Fruit fly (Drosophila melanogaster) whole organism, embryonic: ENCODE results near the gene CG14221.

ENCODE experiments used
- ATbp ChIP-seq: fragments of 200-800 bp; sonication (Bioruptor generic); optimal IDR thresholded peaks from 2 replicates; lab custom pipeline; 2017; ENCODE audit warnings: missing biosample characterization, mild to moderate bottlenecking, missing genetic modification characterization, missing genetic modification reagents
- B-H1 ChIP-seq: fragments of 200-800 bp; sonication (Bioruptor generic); IDR thresholded peaks from 3 replicates; pipeline ENCODE4 v1.3.6; 2022; ENCODE audit warnings: missing biosample characterization, missing genetic modification characterization
- CG10147 ChIP-seq: fragments of 200-800 bp; sonication (Bioruptor generic); optimal IDR thresholded peaks from 2 replicates; lab custom pipeline; 2019; ENCODE audit warnings: missing biosample characterization, mild to moderate bottlenecking, missing genetic modification characterization, moderate library complexity
- CG14441 ChIP-seq: fragments of 200-800 bp; sonication (Bioruptor generic); IDR thresholded peaks from 2 replicates; pipeline ENCODE4 v1.3.6; 2022; ENCODE audit warnings: missing biosample characterization, missing genetic modification characterization
- CG15514 ChIP-seq: fragments of 200-800 bp; sonication (Bioruptor generic); optimal IDR thresholded peaks from 3 replicates; lab custom pipeline; 2017; ENCODE audit warnings: missing biosample characterization, missing genetic modification characterization, mild to moderate bottlenecking, moderate library complexity, missing genetic modification reagents
- CG17612 ChIP-seq: fragments of 200-800 bp; sonication (Bioruptor generic); IDR thresholded peaks from 2 replicates; pipeline ENCODE4 v1.3.6; 2022; ENCODE audit warnings: missing biosample characterization, missing genetic modification characterization
- CG18011 ChIP-seq: fragments of 200-800 bp; sonication (Bioruptor generic); optimal IDR thresholded peaks from 2 replicates; lab custom pipeline; 2017; ENCODE audit warnings: missing biosample characterization, missing genetic modification characterization, mild to moderate bottlenecking, moderate library complexity, missing genotype
- CG34376 ChIP-seq: fragments of 200-800 bp; sonication (Bioruptor generic); optimal IDR thresholded peaks from 2 replicates; lab custom pipeline; 2018; ENCODE audit warnings: missing biosample characterization, mild to moderate bottlenecking, missing genetic modification characterization
- CG5245 ChIP-seq: fragments of 200-800 bp; sonication (Bioruptor generic); optimal IDR thresholded peaks from 3 replicates; lab custom pipeline; 2016; ENCODE audit warnings: missing biosample characterization, missing genetic modification characterization
- CG6813 ChIP-seq: fragments of 200-800 bp; sonication (Bioruptor generic); optimal IDR thresholded peaks from 2 replicates; lab custom pipeline; 2017; ENCODE audit warnings: missing biosample characterization, missing genetic modification characterization, mild to moderate bottlenecking, moderate library complexity, missing genetic modification reagents
- CTCF ChIP-seq: fragments of 200-800 bp; sonication (Bioruptor generic); optimal IDR thresholded peaks from 2 replicates; lab custom pipeline; 2017; ENCODE audit warnings: missing biosample characterization, mild to moderate bottlenecking, missing genetic modification characterization, moderate library complexity
- Chrac-16 ChIP-seq: fragments of 200-800 bp; sonication (Bioruptor generic); optimal IDR thresholded peaks from 3 replicates; lab custom pipeline; 2016; ENCODE audit warnings: missing biosample characterization, missing genetic modification characterization
- D19B ChIP-seq: fragments of 200-800 bp; sonication (Bioruptor generic); optimal IDR thresholded peaks from 2 replicates; lab custom pipeline; 2017; ENCODE audit warnings: missing biosample characterization, mild to moderate bottlenecking, missing genetic modification characterization
- Eip74EF ChIP-seq, 2 experiments: fragments of 200-800 bp in 1 of 2; fragments of >200 bp in 1 of 2; sonication (Bioruptor generic) in 1 of 2; optimal IDR thresholded peaks; 2 replicates each; lab custom pipeline; 2017 to 2019; ENCODE audit warnings: missing biosample characterization in 2 of 2, missing genetic modification characterization in 2 of 2, mild to moderate bottlenecking in 1 of 2, moderate library complexity in 1 of 2
- Ets97D ChIP-seq: fragments of 200-800 bp; sonication (Bioruptor generic); optimal IDR thresholded peaks from 3 replicates; lab custom pipeline; 2016; ENCODE audit warnings: missing biosample characterization, missing genetic modification characterization
- Gsc ChIP-seq: fragments of 200-800 bp; sonication (Bioruptor generic); IDR thresholded peaks from 2 replicates; pipeline ENCODE4 v1.3.6; 2022; ENCODE audit warnings: missing biosample characterization, missing genetic modification characterization
- H2.0 ChIP-seq: fragments of 200-800 bp; sonication (Bioruptor generic); IDR thresholded peaks from 2 replicates; pipeline ENCODE4 v1.3.6; 2022; ENCODE audit warnings: missing biosample characterization, missing genetic modification characterization
- Hmr ChIP-seq: fragments of 200-800 bp; sonication (Bioruptor generic); optimal IDR thresholded peaks from 3 replicates; lab custom pipeline; 2017; ENCODE audit warnings: mild to moderate bottlenecking, missing biosample characterization, missing genetic modification reagents, missing genetic modification characterization
- Hr78 ChIP-seq, 2 experiments: fragments of 200-800 bp in 1 of 2; fragments of >200 bp in 1 of 2; sonication (Bioruptor generic) in 1 of 2; optimal IDR thresholded peaks; 2 replicates each; lab custom pipeline; 2017 to 2019; ENCODE audit warnings: missing biosample characterization in 2 of 2, missing genetic modification characterization in 2 of 2, mild to moderate bottlenecking in 1 of 2, moderate library complexity in 1 of 2
- Med ChIP-seq: fragments of 200-800 bp; sonication (Bioruptor generic); peaks from one replicate; lab custom pipeline; 2016; ENCODE audit warnings: missing biosample characterization, missing genetic modification characterization, mild to moderate bottlenecking, inconsistent platforms, moderate library complexity
- Mes4 ChIP-seq: fragments of 200-800 bp; sonication (Bioruptor generic); optimal IDR thresholded peaks from 2 replicates; lab custom pipeline; 2016; ENCODE audit warnings: missing biosample characterization, missing genetic modification characterization
- Mrtf ChIP-seq: fragments of 200-800 bp; sonication (Bioruptor generic); IDR thresholded peaks from 3 replicates; pipeline ENCODE4 v1.3.6; 2022; ENCODE audit warnings: missing biosample characterization, missing genetic modification characterization
- Neu2 ChIP-seq: fragments of 200-800 bp; sonication (Bioruptor generic); optimal IDR thresholded peaks from 3 replicates; lab custom pipeline; 2016; ENCODE audit warnings: missing biosample characterization, missing genetic modification characterization, borderline replicate concordance
- Nf-YB ChIP-seq: fragments of 200-800 bp; sonication (Bioruptor generic); optimal IDR thresholded peaks from 3 replicates; lab custom pipeline; 2019; ENCODE audit warnings: missing biosample characterization, mild to moderate bottlenecking, missing genetic modification characterization, moderate library complexity
- Pdp1 ChIP-seq, 2 experiments: fragments of 200-800 bp; sonication (Bioruptor generic); optimal IDR thresholded peaks; 3 replicates each; lab custom pipeline; 2016; ENCODE audit warnings: missing biosample characterization in 2 of 2, missing genetic modification characterization in 2 of 2, mild to moderate bottlenecking in 1 of 2, moderate library complexity in 1 of 2
- Sin3A ChIP-seq: fragments of >200 bp; optimal IDR thresholded peaks from 2 replicates; lab custom pipeline; 2018
- Sry-β ChIP-seq: fragments of 200-800 bp; sonication (Bioruptor generic); optimal IDR thresholded peaks from 2 replicates; lab custom pipeline; 2018; ENCODE audit warnings: missing biosample characterization, mild to moderate bottlenecking, missing genetic modification characterization, moderate library complexity
- cg ChIP-seq: fragments of 200-800 bp; sonication (Bioruptor generic); optimal IDR thresholded peaks from 3 replicates; lab custom pipeline; 2019; ENCODE audit warnings: missing biosample characterization, mild to moderate bottlenecking, missing genetic modification characterization, moderate library complexity
- chinmo ChIP-seq: fragments of 200-800 bp; sonication (Bioruptor generic); IDR thresholded peaks from 4 replicates; pipeline ENCODE4 v1.3.6; 2022; ENCODE audit warnings: missing biosample characterization, missing genetic modification characterization; ENCODE audit not compliant: partially characterized antibody
- corto ChIP-seq: fragments of 200-800 bp; sonication (Bioruptor generic); optimal IDR thresholded peaks from 2 replicates; lab custom pipeline; 2016; ENCODE audit warnings: missing biosample characterization, mild to moderate bottlenecking, missing genetic modification characterization, moderate library complexity
- da ChIP-seq: fragments of 200-800 bp; sonication (Bioruptor generic); optimal IDR thresholded peaks from 2 replicates; lab custom pipeline; 2016; ENCODE audit warnings: missing biosample characterization, missing genetic modification characterization
- dm ChIP-seq: fragments of 200-800 bp; sonication (Bioruptor generic); optimal IDR thresholded peaks from 3 replicates; lab custom pipeline; 2016; ENCODE audit warnings: missing biosample characterization, missing genetic modification characterization
- exex ChIP-seq: fragments of 200-800 bp; sonication (Bioruptor generic); optimal IDR thresholded peaks from 4 replicates; lab custom pipeline; 2018; ENCODE audit warnings: missing biosample characterization, mild to moderate bottlenecking, missing genetic modification characterization, moderate library complexity
- gfzf ChIP-seq: fragments of 200-800 bp; sonication (Bioruptor generic); optimal IDR thresholded peaks from 2 replicates; lab custom pipeline; 2016; ENCODE audit warnings: missing biosample characterization, mild to moderate bottlenecking, missing genetic modification characterization, moderate library complexity
- grn ChIP-seq: fragments of 200-800 bp; sonication (Bioruptor generic); optimal IDR thresholded peaks from 3 replicates; lab custom pipeline; 2017; ENCODE audit warnings: missing biosample characterization, missing genetic modification characterization
- gro ChIP-seq: fragments of 200-800 bp; sonication (Bioruptor generic); optimal IDR thresholded peaks from 2 replicates; lab custom pipeline; 2016; ENCODE audit warnings: missing biosample characterization, missing genetic modification characterization
- hth ChIP-seq: fragments of >200 bp; optimal IDR thresholded peaks from 2 replicates; lab custom pipeline; 2017; ENCODE audit warnings: inconsistent platforms
- jumu ChIP-seq: fragments of 200-800 bp; sonication (Bioruptor generic); optimal IDR thresholded peaks from 3 replicates; lab custom pipeline; 2016; ENCODE audit warnings: missing biosample characterization, missing genetic modification characterization
- mirr ChIP-seq: fragments of 200-800 bp; sonication (Bioruptor generic); optimal IDR thresholded peaks from 3 replicates; lab custom pipeline; 2018; ENCODE audit warnings: missing biosample characterization, mild to moderate bottlenecking, missing genetic modification characterization
- pfk ChIP-seq: fragments of 200-800 bp; sonication (Bioruptor generic); optimal IDR thresholded peaks from 2 replicates; lab custom pipeline; 2018; ENCODE audit warnings: missing biosample characterization, mild to moderate bottlenecking, missing genetic modification characterization, moderate library complexity
- slbo ChIP-seq: fragments of 200-800 bp; sonication (Bioruptor generic); IDR thresholded peaks from 2 replicates; pipeline ENCODE4 v1.3.6; 2022; ENCODE audit warnings: missing biosample characterization, missing genetic modification characterization
- sna ChIP-seq: fragments of 200-800 bp; sonication (Bioruptor generic); IDR thresholded peaks from 2 replicates; pipeline ENCODE4 v1.3.6; 2022; ENCODE audit warnings: missing biosample characterization, missing genetic modification characterization; ENCODE audit not compliant: partially characterized antibody
- sug ChIP-seq: fragments of 200-800 bp; optimal IDR thresholded peaks from 2 replicates; lab custom pipeline; 2019; ENCODE audit warnings: missing biosample characterization, mild to moderate bottlenecking, missing genetic modification characterization, moderate library complexity

CG14221 gene

dm6 chrX:19595862-19596261 is 25.2 kb downstream of the CG14221 start:
- TF ChIP-seq da (no peak), CG15514 (GFP tag; lab: Kevin White, UChicago) (peak; percentile 59), CG5245 (GFP tag; lab: Kevin White, UChicago) (peak; percentile 60), Med (GFP tag; lab: Kevin White, UChicago) (peak; percentile 9), H2.0 (GFP tag; lab: Robert Waterston, UW) (peak; percentile 15; the same call in 1 of the 2 replicates), Sry-β (GFP tag; lab: Kevin White, UChicago) (peak; percentile 48), Neu2 (no peak), hth (no peak), D19B (peak; percentile 53)

dm6 chrX:19592309-19592708 is 28.7 kb downstream of the CG14221 start, which contains the start of gene CG14205:
TSS of gene CG14205 (plus strand) at chrX:19592609.
- TF ChIP-seq sug (tag; lab: Kevin White, UChicago) (peak; percentile 49), exex (tag; lab: Kevin White, UChicago) (peak; percentile 73), CG34376 (GFP tag; lab: Kevin White, UChicago) (peak; percentile 25), Mrtf (no peak), grn (GFP tag; lab: Kevin White, UChicago) (peak; percentile 28), pfk (GFP tag; lab: Kevin White, UChicago) (no peak), Hr78 (GFP tag; optimal IDR thresholded peaks at IDR 0.05; lab: Kevin White, UChicago) (no peak)

DNA sequence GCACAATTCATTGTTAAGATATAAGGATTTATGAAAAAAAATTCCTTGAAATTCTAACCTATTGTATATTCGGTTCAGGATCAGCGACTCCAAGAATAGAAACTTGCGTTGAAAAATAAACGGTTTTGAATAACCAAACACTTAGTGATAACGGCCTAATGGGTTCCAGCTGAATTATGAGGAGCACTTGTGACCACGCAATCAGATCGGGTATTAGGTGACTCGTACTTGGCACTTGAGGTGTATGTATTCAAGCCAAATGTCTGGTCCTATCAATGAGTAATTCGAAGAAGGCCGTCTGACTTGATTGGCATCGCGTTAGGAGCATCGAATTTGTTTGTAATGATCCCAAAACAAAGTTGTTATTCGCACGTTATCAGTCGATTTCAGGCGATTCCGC is 30.5 kb downstream of the CG14221 start:
- no peak for TF ChIP-seq CG17612 (GFP tag; lab: Robert Waterston, UW)
- TF ChIP-seq cg (GFP tag; lab: Kevin White, UChicago), result no peak
- TF ChIP-seq grn (GFP tag; lab: Kevin White, UChicago), result peak; percentile 64
- TF ChIP-seq CG18011 (GFP tag; lab: Kevin White, UChicago), result no peak
- no peak for TF ChIP-seq corto
- TF ChIP-seq exex (tag; lab: Kevin White, UChicago), result peak; percentile 91
- TF ChIP-seq sug (tag; lab: Kevin White, UChicago), result peak; percentile 43
- no peak for TF ChIP-seq jumu (GFP tag; lab: Kevin White, UChicago)
- TF ChIP-seq Nf-YB (GFP tag; lab: Kevin White, UChicago), result no peak
- TF ChIP-seq Gsc (GFP tag; lab: Robert Waterston, UW), result no peak
- peak; percentile 19 for TF ChIP-seq mirr (GFP tag; lab: Kevin White, UChicago)

- TF ChIP-seq Ets97D (no peak), sug (tag; lab: Kevin White, UChicago) (peak; percentile 41)
Measured at dm6 chrX:19590070-19590469, 31.0 kb downstream of the CG14221 start, which contains the start of gene CG14219. TSS of gene CG14219 (minus strand) at chrX:19590170.

dm6 chrX:19585142-19585541 is 35.9 kb downstream of the CG14221 start:
- TF ChIP-seq CTCF (GFP tag; lab: Kevin White, UChicago) (peak; percentile 87), CG6813 (no peak)

- TF ChIP-seq gfzf (GFP tag; lab: Kevin White, UChicago) (no peak), ATbp (GFP tag; lab: Kevin White, UChicago) (no peak), sna (GFP tag; lab: Robert Waterston, UW) (no peak), dm (GFP tag; lab: Kevin White, UChicago) (no peak), CG14441 (GFP tag; lab: Robert Waterston, UW) (no peak), B-H1 (no peak), chinmo (no peak), Sin3A (lab: Kevin White, UChicago) (no peak), CG10147 (no peak), slbo (GFP tag; lab: Robert Waterston, UW) (no peak), Chrac-16 (no peak), Hmr (no peak), Eip74EF (GFP tag; optimal IDR thresholded peaks at IDR 0.05; lab: Kevin White, UChicago) (no peak), Mes4 (GFP tag; lab: Kevin White, UChicago) (no peak), gro (no peak), Pdp1 (GFP tag; optimal IDR thresholded peaks at IDR 0.05; lab: Kevin White, UChicago) (no peak)
Measured at dm6 chrX:19583317-19583716, 37.7 kb downstream of the CG14221 start, which contains the start of gene CG14204. TSS of gene CG14204 (plus strand) at chrX:19583617.
